Fruit fly (Drosophila melanogaster): ENCODE measurements around the gene ImpE3.

- no peak for TF ChIP-seq Hr78 (GFP tag; optimal IDR thresholded peaks at IDR 0.05)
- TF ChIP-seq woc (GFP tag; optimal IDR thresholded peaks at IDR 0.05): no peak
Measured at dm6 chr3R:7990799-7991423, 38.4 kb downstream of the ImpE3 start.
